Fruit fly (Drosophila melanogaster) whole organism, pupa: ENCODE results near the gene CG14803.

Experiments
- CG32121 ChIP-seq: fragments of 200-800 bp; sonication (Bioruptor generic); IDR thresholded peaks from 2 replicates; pipeline ENCODE4 v1.3.6; 2022; ENCODE audit warnings: missing biosample characterization, missing genetic modification characterization
- CG4496 ChIP-seq: fragments of 200-800 bp; sonication (Bioruptor generic); IDR thresholded peaks from 3 replicates; pipeline ENCODE4 v1.3.6; 2022; ENCODE audit warnings: missing biosample characterization, missing genetic modification characterization
- CG9948 ChIP-seq: fragments of 200-800 bp; sonication (Bioruptor generic); optimal IDR thresholded peaks from 2 replicates; lab custom pipeline; 2018; ENCODE audit warnings: missing biosample characterization, mild to moderate bottlenecking, missing genetic modification characterization, moderate library complexity
- EcR ChIP-seq: fragments of 200-800 bp; sonication (Bioruptor generic); optimal IDR thresholded peaks from 3 replicates; lab custom pipeline; 2019; ENCODE audit warnings: missing biosample characterization, missing genetic modification characterization, mild to moderate bottlenecking, moderate library complexity, missing genetic modification reagents

DNA sequence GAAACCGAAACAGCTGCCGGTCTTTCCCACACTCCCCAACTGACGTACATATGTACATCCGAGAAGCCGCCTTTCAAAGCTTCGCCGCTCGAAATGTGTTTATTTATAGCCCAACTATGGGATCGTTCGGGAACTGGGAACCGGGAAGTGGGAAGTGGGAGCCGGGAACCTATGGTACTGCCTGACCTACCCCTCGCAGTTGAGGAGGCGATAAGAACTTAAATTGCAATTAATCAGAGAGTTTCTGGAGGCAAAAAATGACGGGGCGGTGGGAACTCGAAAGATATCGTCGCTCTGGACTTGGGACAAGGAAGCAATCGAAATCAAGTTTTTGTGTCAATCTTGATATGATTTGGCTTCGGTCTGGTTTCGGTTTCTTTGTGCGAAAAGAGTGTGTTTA lies 36.0 kb upstream of the CG14803 start:
- no peak for TF ChIP-seq CG32121 (GFP tag; lab: Robert Waterston, UW)
- TF ChIP-seq CG4496 (GFP tag; lab: Robert Waterston, UW), result no peak
- TF ChIP-seq CG9948 (tag; lab: Kevin White, UChicago), result no peak
- peak; percentile 29 for TF ChIP-seq EcR
